Fruit fly (Drosophila melanogaster) whole organism, embryonic: ENCODE measurements around the gene Girdin.

Experiments
- CG14965 ChIP-seq: fragments of 200-800 bp; sonication (Bioruptor generic); optimal IDR thresholded peaks from 2 replicates; lab custom pipeline; 2016; ENCODE audit warnings: missing biosample characterization, missing genetic modification characterization, borderline replicate concordance
- CG1529 ChIP-seq: fragments of 200-800 bp; sonication (Bioruptor generic); optimal IDR thresholded peaks from 3 replicates; lab custom pipeline; 2018; ENCODE audit warnings: missing biosample characterization, missing genetic modification characterization
- Deaf1 ChIP-seq: fragments of 200-800 bp; optimal IDR thresholded peaks from 3 replicates; lab custom pipeline; 2019; ENCODE audit warnings: missing biosample characterization, mild to moderate bottlenecking, missing genetic modification characterization, moderate library complexity
- Tbp ChIP-seq: fragments of >200 bp; optimal IDR thresholded peaks from 2 replicates; lab custom pipeline; 2018; ENCODE audit warnings: missing biosample characterization, missing genetic modification characterization
- bbx ChIP-seq: fragments of 200-800 bp; sonication (Bioruptor generic); IDR thresholded peaks from 2 replicates; pipeline ENCODE4 v1.3.6; 2022; ENCODE audit warnings: missing biosample characterization, missing genetic modification characterization; ENCODE audit not compliant: partially characterized antibody
- dimm ChIP-seq: fragments of 200-800 bp; sonication (Bioruptor generic); IDR thresholded peaks from 2 replicates; pipeline ENCODE4 v1.3.6; 2022; ENCODE audit warnings: missing biosample characterization, missing genetic modification characterization
- en ChIP-seq: fragments of 200-800 bp; sonication (Bioruptor generic); optimal IDR thresholded peaks from 2 replicates; lab custom pipeline; 2016; ENCODE audit warnings: missing biosample characterization, missing genetic modification characterization
- grn ChIP-seq: fragments of 200-800 bp; sonication (Bioruptor generic); optimal IDR thresholded peaks from 3 replicates; lab custom pipeline; 2017; ENCODE audit warnings: missing biosample characterization, missing genetic modification characterization
- maf-S ChIP-seq: fragments of 200-800 bp; sonication (Bioruptor generic); optimal IDR thresholded peaks from 2 replicates; lab custom pipeline; 2016; ENCODE audit warnings: missing biosample characterization, missing genetic modification characterization
- slbo ChIP-seq: fragments of 200-800 bp; sonication (Bioruptor generic); IDR thresholded peaks from 2 replicates; pipeline ENCODE4 v1.3.6; 2022; ENCODE audit warnings: missing biosample characterization, missing genetic modification characterization

DNA sequence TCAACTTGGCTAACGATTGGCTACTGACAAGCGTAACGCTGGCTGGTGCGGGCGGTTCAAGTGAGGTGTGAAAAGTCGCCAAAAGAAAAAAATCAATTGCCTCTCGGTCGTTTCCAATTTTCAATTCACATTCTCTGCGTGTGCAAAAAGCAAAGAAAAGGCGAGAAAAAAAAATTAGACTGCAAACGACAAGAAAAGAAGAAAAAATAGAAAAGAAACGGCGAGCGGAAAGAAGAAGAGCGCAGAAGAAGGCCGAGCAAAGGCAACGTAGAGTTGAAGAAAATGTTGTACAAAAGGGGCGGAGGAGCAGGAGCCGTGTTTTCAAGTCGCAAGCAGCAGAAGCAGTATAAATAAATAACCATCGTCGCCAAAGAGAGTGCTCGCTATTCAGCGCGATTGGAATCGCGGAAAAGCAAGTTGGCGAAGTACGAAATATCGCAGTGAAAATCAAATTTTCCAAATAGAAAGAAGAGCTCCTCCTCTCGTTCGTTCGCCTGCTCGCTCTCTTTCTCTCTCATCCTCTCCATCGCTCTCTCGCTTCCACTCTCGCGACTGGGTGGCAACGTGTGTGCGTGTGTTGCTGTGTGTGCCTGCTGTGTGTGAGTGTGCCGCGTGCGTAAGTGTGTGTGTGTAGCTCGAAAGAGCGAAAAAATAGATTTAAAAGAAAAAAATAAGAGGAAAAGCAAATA is 47.2 kb downstream of the Girdin start:
- TF ChIP-seq slbo, result no peak
- TF ChIP-seq CG1529 (GFP tag; lab: Kevin White, UChicago), result no peak
- no peak for TF ChIP-seq grn (GFP tag; lab: Kevin White, UChicago)
- TF ChIP-seq Deaf1 (tag; lab: Kevin White, UChicago), result no peak
- no peak for TF ChIP-seq dimm
- TF ChIP-seq bbx (GFP tag; lab: Robert Waterston, UW), result no peak
- no peak for TF ChIP-seq maf-S (GFP tag; lab: Kevin White, UChicago)
- TF ChIP-seq en, result no peak
- no peak for TF ChIP-seq CG14965 (GFP tag; lab: Kevin White, UChicago)
- no peak for TF ChIP-seq Tbp (GFP tag; lab: Kevin White, UChicago)
